Worm (Caenorhabditis elegans): Measurements from ENCODE around the gene vglu-2.

vglu-2 gene

ce11 chrIII:10333961-10334542 is 39.1 kb downstream of the vglu-2 start, which contains the start of the genes jmjd-4 and mev-1 (continued):
- peak; percentile 40 for TF ChIP-seq nhr-25 (tag; optimal IDR thresholded peaks at IDR 0.05; ENCODE audit: borderline replicate concordance, insufficient read depth)
- TF ChIP-seq daf-16 (GFP tag; optimal IDR thresholded peaks at IDR 0.05) = peak in 1 of 2 experiments; percentile 55
- TF ChIP-seq daf-16 (tag; optimal IDR thresholded peaks at IDR 0.05) = peak; percentile 84
- TF ChIP-seq sdz-12 (GFP tag; optimal IDR thresholded peaks at IDR 0.05) = no peak
- TF ChIP-seq ZK337.2 (GFP tag; IDR thresholded peaks at IDR 0.05) = no peak
- TF ChIP-seq mxl-2 (GFP tag; conservative IDR thresholded peaks at IDR 0.05) = peak; percentile 58; the same call in 1 of the 2 replicates
- TF ChIP-seq ctbp-1 (GFP tag; IDR thresholded peaks at IDR 0.05) = peak; percentile 65
- TF ChIP-seq ama-1 (optimal IDR thresholded peaks at IDR 0.05) = peak; percentile 79
- peak; percentile 93 for TF ChIP-seq T26A8.4 (GFP tag; IDR thresholded peaks at IDR 0.05)
- TF ChIP-seq ceh-28 (tag; optimal IDR thresholded peaks at IDR 0.05) = no peak
- TF ChIP-seq unc-39 (tag; optimal IDR thresholded peaks at IDR 0.05) = no peak
- 0 out of 2 replicates have a peak, but pooled peaks have one; percentile 39 for TF ChIP-seq snpc-1.2 (GFP tag; IDR thresholded peaks at IDR 0.05)
- peak; percentile 63 for TF ChIP-seq mxl-3 (GFP tag; optimal IDR thresholded peaks at IDR 0.05)
- no peak for TF ChIP-seq madf-5 (GFP tag; IDR thresholded peaks at IDR 0.05)
- peak; percentile 81 for TF ChIP-seq egl-43 (GFP tag; IDR thresholded peaks at IDR 0.05)
- TF ChIP-seq spr-1 (tag; optimal IDR thresholded peaks at IDR 0.05) = peak; percentile 80
- no peak for TF ChIP-seq ceh-44 (GFP tag; IDR thresholded peaks at IDR 0.05)
- TF ChIP-seq hif-1 (tag; optimal IDR thresholded peaks at IDR 0.05) = peak; percentile 85 to 99

- TF ChIP-seq aha-1 (tag) (peak; percentile 97), ceh-62 (tag; optimal IDR thresholded peaks at IDR 0.05) (no peak)
These were observed 40.1 kb downstream of the vglu-2 start, which contains the start of gene ced-9 for ce11 chrIII:10335086-10335485. TSS of gene ced-9 (plus strand) at chrIII:10335172.

- TF ChIP-seq spr-3 (GFP tag; optimal IDR thresholded peaks at IDR 0.05) = no peak
- peak in 1 of 2 experiments; percentile 54 for TF ChIP-seq unc-62 (GFP tag; optimal IDR thresholded peaks at IDR 0.05 in 1 of 2)
- no peak for TF ChIP-seq unc-62 (tag; optimal IDR thresholded peaks at IDR 0.05)
- no peak for TF ChIP-seq nhr-25 (tag; optimal IDR thresholded peaks at IDR 0.05; ENCODE audit: borderline replicate concordance, insufficient read depth)
- TF ChIP-seq pqm-1 (tag; optimal IDR thresholded peaks at IDR 0.05) = no peak
- TF ChIP-seq aha-1 (tag) = peak; percentile 96
- TF ChIP-seq snpc-1.2 (GFP tag; IDR thresholded peaks at IDR 0.05) = no peak
- TF ChIP-seq dmd-8 (GFP tag; IDR thresholded peaks at IDR 0.05) = no peak
- TF ChIP-seq dpl-1 (GFP tag; optimal IDR thresholded peaks at IDR 0.05) = no peak
- TF ChIP-seq hmg-1.1 (GFP tag; IDR thresholded peaks at IDR 0.05) = no peak
These were observed 41.2 kb downstream of the vglu-2 start for ce11 chrIII:10336109-10336508.

ce11 chrIII:10337508-10338166 is 42.7 kb downstream of the vglu-2 start, which contains the start of gene ttr-15:
TSS of gene ttr-15 (plus strand) at chrIII:10337847.
- no peak for TF ChIP-seq mdt-29 (GFP tag; IDR thresholded peaks at IDR 0.05)
- TF ChIP-seq hlh-30 (tag; optimal IDR thresholded peaks at IDR 0.05; ENCODE audit: insufficient read depth) = peak; percentile 34
- TF ChIP-seq tag-97 (GFP tag; IDR thresholded peaks at IDR 0.05) = no peak
- no peak for TF ChIP-seq daf-16 (GFP tag; optimal IDR thresholded peaks at IDR 0.05)
- peak; percentile 16 for TF ChIP-seq daf-16 (tag; optimal IDR thresholded peaks at IDR 0.05)
- TF ChIP-seq zip-2 (tag; optimal IDR thresholded peaks at IDR 0.05) = no peak
- peak in 1 of 2 experiments; percentile 12 for TF ChIP-seq mdl-1 (tag; optimal IDR thresholded peaks at IDR 0.05)
- TF ChIP-seq dmd-6 (GFP tag; IDR thresholded peaks at IDR 0.05) = peak; percentile 41
- TF ChIP-seq nhr-28 (tag; optimal IDR thresholded peaks at IDR 0.05) = peak; percentile 41
- TF ChIP-seq hlh-11 (tag; optimal IDR thresholded peaks at IDR 0.05) = peak; percentile 51
- peak; percentile 87 for TF ChIP-seq aha-1 (tag)
- TF ChIP-seq ama-1 (optimal IDR thresholded peaks at IDR 0.05) = peak; percentile 96
- 0 out of 2 replicates have a peak, but pooled peaks have one; percentile 28 for TF ChIP-seq tra-1 (GFP tag; IDR thresholded peaks at IDR 0.05)
- no peak for TF ChIP-seq saeg-2 (GFP tag; IDR thresholded peaks at IDR 0.05)
- TF ChIP-seq T20F7.1 (GFP tag; optimal IDR thresholded peaks at IDR 0.05) = peak; percentile 54
- TF ChIP-seq mxl-3 (GFP tag; optimal IDR thresholded peaks at IDR 0.05) = peak; percentile 24
- peak; percentile 72 for TF ChIP-seq dve-1 (tag; optimal IDR thresholded peaks at IDR 0.05; ENCODE audit: insufficient read depth)
- TF ChIP-seq R02D3.7 (tag; optimal IDR thresholded peaks at IDR 0.05) = no peak
- TF ChIP-seq nhr-10 (tag; optimal IDR thresholded peaks at IDR 0.05) = peak; percentile 13
- peak; percentile 44 for TF ChIP-seq mep-1 (tag; optimal IDR thresholded peaks at IDR 0.05)
- TF ChIP-seq T26A8.4 (GFP tag; IDR thresholded peaks at IDR 0.05) = no peak
- TF ChIP-seq mes-2 (tag; optimal IDR thresholded peaks at IDR 0.05; ENCODE audit: poor library complexity, severe bottlenecking) = peak; percentile 19
- TF ChIP-seq lsy-2 (tag; optimal IDR thresholded peaks at IDR 0.05) = peak in 1 of 2 experiments; percentile 20

Measured in whole organism, L4 larva.